Worm (Caenorhabditis elegans): ENCODE results near the gene clc-28.

The clc-28 gene

DNA sequence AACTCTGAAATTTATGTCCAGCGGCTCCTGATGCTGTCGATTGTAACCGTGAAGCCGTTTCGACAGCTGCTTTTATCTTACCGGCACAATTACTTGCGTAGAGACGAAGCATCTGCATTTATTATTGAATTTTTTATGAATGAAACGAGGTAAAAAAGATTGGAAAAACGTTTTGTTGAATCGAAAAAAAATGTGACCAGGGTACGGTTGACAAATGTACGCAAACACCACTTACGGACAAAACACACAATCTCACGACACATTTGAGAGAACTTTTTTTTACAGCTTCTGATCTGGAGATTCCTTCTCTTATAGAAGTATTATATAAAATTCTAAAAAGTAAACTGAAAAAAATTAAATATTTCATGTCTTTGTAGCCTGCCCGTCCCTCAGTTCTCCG is 7.5 kb downstream of the clc-28 start, which contains the start of the genes mrps-18A and ZC262.2:
TSS of gene mrps-18A (minus strand) at position 141 of the 400 bp plus-strand sequence.
TSS of gene ZC262.2 (plus strand) at position 284 of the 400 bp plus-strand sequence.
- no peak for TF ChIP-seq pes-1 (GFP tag; IDR thresholded peaks at IDR 0.05)
- no peak for TF ChIP-seq sea-1 (GFP tag; conservative IDR thresholded peaks at IDR 0.05)
- TF ChIP-seq flt-1 (GFP tag; IDR thresholded peaks at IDR 0.05), result no peak
- no peak for TF ChIP-seq tbx-37 (GFP tag; conservative IDR thresholded peaks at IDR 0.05)

- TF ChIP-seq flt-1 (GFP tag; IDR thresholded peaks at IDR 0.05) (no peak), ceh-13 (GFP tag; optimal IDR thresholded peaks at IDR 0.05) (no peak), tbx-37 (GFP tag; conservative IDR thresholded peaks at IDR 0.05) (no peak), hmbx-1 (tag; optimal IDR thresholded peaks at IDR 0.05) (no peak), ets-7 (tag; optimal IDR thresholded peaks at IDR 0.05) (no peak), ama-1 (optimal IDR thresholded peaks at IDR 0.05) (no peak), hnd-1 (tag; optimal IDR thresholded peaks at IDR 0.05) (no peak), hmg-4 (GFP tag; optimal IDR thresholded peaks at IDR 0.05) (no peak), ceh-36 (tag; optimal IDR thresholded peaks at IDR 0.05) (no peak), scrt-1 (GFP tag; IDR thresholded peaks at IDR 0.05) (no peak), aly-1 (tag; optimal IDR thresholded peaks at IDR 0.05) (no peak), tbx-11 (GFP tag; IDR thresholded peaks at IDR 0.05) (no peak), sea-1 (GFP tag; conservative IDR thresholded peaks at IDR 0.05) (no peak), F13C5.2 (tag; optimal IDR thresholded peaks at IDR 0.05) (no peak)
Observed at ce11 chrIII:8331211-8331610, 8.1 kb downstream of the clc-28 start, which contains the start of gene iglr-2. Gene iglr-2, minus strand, starts transcription at chrIII:8331311.

ce11 chrIII:8325574-8326513 is 13.4 kb downstream of the clc-28 start, which contains the start of gene ZC262.13:
Gene ZC262.13, plus strand, starts transcription at chrIII:8326214.
- TF ChIP-seq hnd-1 (tag; optimal IDR thresholded peaks at IDR 0.05), result no peak
- no peak for TF ChIP-seq flt-1 (GFP tag; IDR thresholded peaks at IDR 0.05)
- no peak for TF ChIP-seq tbx-11 (GFP tag; IDR thresholded peaks at IDR 0.05)
- TF ChIP-seq sea-1 (GFP tag; conservative IDR thresholded peaks at IDR 0.05), result no peak
- no peak for TF ChIP-seq pes-1 (GFP tag; IDR thresholded peaks at IDR 0.05)
- TF ChIP-seq tbx-37 (GFP tag; conservative IDR thresholded peaks at IDR 0.05), result no peak
- no peak for TF ChIP-seq ceh-13 (GFP tag; optimal IDR thresholded peaks at IDR 0.05)

DNA sequence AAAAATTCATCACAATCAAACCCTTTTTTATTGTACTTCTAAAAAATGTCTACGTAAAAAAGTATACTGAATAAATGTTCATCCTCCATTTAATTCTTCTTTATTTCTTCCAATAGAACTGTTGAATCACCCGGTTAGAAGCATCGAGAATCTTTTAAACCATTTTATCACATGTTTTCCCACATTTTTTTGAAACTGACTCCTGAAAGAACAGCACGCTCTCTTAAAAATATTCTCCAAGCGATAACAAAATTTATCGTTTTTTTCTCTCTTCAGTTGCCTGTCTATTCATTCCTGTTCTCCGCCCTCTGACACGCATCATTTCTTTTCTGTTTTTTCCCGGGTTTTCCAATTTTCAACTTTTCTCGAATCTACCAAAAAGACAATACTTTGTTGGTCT is 14.9 kb downstream of the clc-28 start, which contains the start of gene F10E9.12:
TSS of gene F10E9.12 (plus strand) at position 131 of the 400 bp plus-strand sequence.
- TF ChIP-seq ets-7 (tag; optimal IDR thresholded peaks at IDR 0.05), result no peak
- no peak for TF ChIP-seq F13C5.2 (tag; optimal IDR thresholded peaks at IDR 0.05)
- no peak for TF ChIP-seq hmbx-1 (tag; optimal IDR thresholded peaks at IDR 0.05)
- no peak for TF ChIP-seq aly-1 (tag; optimal IDR thresholded peaks at IDR 0.05)
- no peak for TF ChIP-seq tra-4 (tag; optimal IDR thresholded peaks at IDR 0.05)
- no peak for TF ChIP-seq ama-1 (optimal IDR thresholded peaks at IDR 0.05)
- no peak for TF ChIP-seq sea-1 (GFP tag; conservative IDR thresholded peaks at IDR 0.05)
- no peak for TF ChIP-seq tbx-37 (GFP tag; conservative IDR thresholded peaks at IDR 0.05)
- no peak for TF ChIP-seq pes-1 (GFP tag; IDR thresholded peaks at IDR 0.05)
- no peak for TF ChIP-seq ceh-36 (tag; optimal IDR thresholded peaks at IDR 0.05)
- TF ChIP-seq scrt-1 (GFP tag; IDR thresholded peaks at IDR 0.05), result no peak

ce11 chrIII:8322645-8323213 is 16.5 kb downstream of the clc-28 start, which contains the start of gene F10E9.1:
Gene F10E9.1, plus strand, starts transcription at chrIII:8323163.
- no peak for TF ChIP-seq B0310.2 (tag; optimal IDR thresholded peaks at IDR 0.05)
- TF ChIP-seq tbx-37 (GFP tag; conservative IDR thresholded peaks at IDR 0.05), result no peak
- TF ChIP-seq tbx-11 (GFP tag; IDR thresholded peaks at IDR 0.05), result no peak
- no peak for TF ChIP-seq ama-1 (optimal IDR thresholded peaks at IDR 0.05)
- no peak for TF ChIP-seq hmbx-1 (tag; optimal IDR thresholded peaks at IDR 0.05)
- no peak for TF ChIP-seq pes-1 (GFP tag; IDR thresholded peaks at IDR 0.05)
- no peak for TF ChIP-seq flt-1 (GFP tag; IDR thresholded peaks at IDR 0.05)
- TF ChIP-seq aly-1 (tag; optimal IDR thresholded peaks at IDR 0.05), result no peak

ce11 chrIII:8321225-8321624 is 18.0 kb downstream of the clc-28 start:
- TF ChIP-seq scrt-1 (GFP tag; IDR thresholded peaks at IDR 0.05) (no peak), hmbx-1 (tag; optimal IDR thresholded peaks at IDR 0.05) (no peak), F13C5.2 (tag; optimal IDR thresholded peaks at IDR 0.05) (no peak), sea-1 (GFP tag; conservative IDR thresholded peaks at IDR 0.05) (no peak), ceh-13 (GFP tag; optimal IDR thresholded peaks at IDR 0.05) (no peak), hnd-1 (tag; optimal IDR thresholded peaks at IDR 0.05) (no peak), aly-1 (tag; optimal IDR thresholded peaks at IDR 0.05) (no peak), ama-1 (optimal IDR thresholded peaks at IDR 0.05) (no peak), ceh-36 (tag; optimal IDR thresholded peaks at IDR 0.05) (no peak), tbx-11 (GFP tag; IDR thresholded peaks at IDR 0.05) (no peak)

DNA sequence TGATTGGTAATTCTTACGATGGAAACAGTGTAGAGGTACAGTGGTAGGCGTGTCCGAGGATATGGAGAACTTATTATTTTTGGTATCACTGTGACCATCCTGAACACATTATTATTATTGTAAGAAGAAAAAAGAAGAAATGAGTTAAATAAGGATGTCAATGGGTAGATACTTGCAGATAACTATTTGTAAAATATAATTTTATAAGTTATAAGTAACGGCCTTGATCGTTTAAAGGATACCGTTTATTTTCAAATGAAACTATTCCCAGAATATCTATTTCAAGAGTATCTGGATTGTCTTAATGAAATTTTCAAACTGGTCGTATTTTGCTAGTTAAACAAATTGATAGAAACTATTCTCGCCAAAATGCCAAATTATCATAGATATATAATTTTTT is 19.1 kb downstream of the clc-28 start, which contains the start of gene F10E9.10:
TSS of gene F10E9.10 (minus strand) at position 101 of the 400 bp plus-strand sequence.
- TF ChIP-seq ceh-36 (tag; optimal IDR thresholded peaks at IDR 0.05) (no peak), hmbx-1 (tag; optimal IDR thresholded peaks at IDR 0.05) (no peak), F13C5.2 (tag; optimal IDR thresholded peaks at IDR 0.05) (no peak), pes-1 (GFP tag; IDR thresholded peaks at IDR 0.05) (no peak), tbx-11 (GFP tag; IDR thresholded peaks at IDR 0.05) (no peak), ama-1 (optimal IDR thresholded peaks at IDR 0.05) (no peak), scrt-1 (GFP tag; IDR thresholded peaks at IDR 0.05) (no peak), ets-7 (tag; optimal IDR thresholded peaks at IDR 0.05) (no peak), tbx-37 (GFP tag; conservative IDR thresholded peaks at IDR 0.05) (no peak), sea-1 (GFP tag; conservative IDR thresholded peaks at IDR 0.05) (no peak), hnd-1 (tag; optimal IDR thresholded peaks at IDR 0.05) (no peak), aly-1 (tag; optimal IDR thresholded peaks at IDR 0.05) (no peak), ceh-13 (GFP tag; optimal IDR thresholded peaks at IDR 0.05) (no peak), B0310.2 (tag; optimal IDR thresholded peaks at IDR 0.05) (no peak), flt-1 (GFP tag; IDR thresholded peaks at IDR 0.05) (no peak), hmg-4 (GFP tag; optimal IDR thresholded peaks at IDR 0.05) (no peak), tra-4 (tag; optimal IDR thresholded peaks at IDR 0.05) (no peak)
